Worm (Caenorhabditis elegans) whole organism, late embryonic: Measurements from ENCODE around the gene egl-44.

Source experiments
- F13H6.1 ChIP-seq: sonication (generic microtip); optimal IDR thresholded peaks from 2 replicates; lab custom pipeline; 2016; ENCODE audit warnings: missing genetic modification characterization, missing compliant biosample characterization
- ama-1 ChIP-seq: fragments of 150-350 bp; optimal IDR thresholded peaks from 2 replicates; lab custom pipeline; 2014
- dmd-4 ChIP-seq: sonication (generic microtip); optimal IDR thresholded peaks from 2 replicates; lab custom pipeline; 2016; ENCODE audit warnings: borderline replicate concordance, missing genetic modification characterization, missing compliant biosample characterization
- ets-4 ChIP-seq: sonication (generic microtip); optimal IDR thresholded peaks from 2 replicates; lab custom pipeline; 2016; ENCODE audit warnings: missing genetic modification characterization, missing compliant biosample characterization
- hlh-8 ChIP-seq: sonication (generic microtip); optimal IDR thresholded peaks from 2 replicates; lab custom pipeline; 2016; ENCODE audit warnings: missing genotype, missing genetic modification characterization, missing compliant biosample characterization
- lin-11 ChIP-seq: fragments of 200-800 bp; sonication (Bioruptor generic); optimal IDR thresholded peaks from 2 replicates; lab custom pipeline; 2018; ENCODE audit warnings: mild to moderate bottlenecking, missing genetic modification characterization, missing compliant biosample characterization
- odd-2 ChIP-seq: sonication (generic microtip); optimal IDR thresholded peaks from 2 replicates; lab custom pipeline; 2017; ENCODE audit warnings: antibody characterized with exemption, mild to moderate bottlenecking, missing genetic modification characterization, missing compliant biosample characterization
- pqm-1 ChIP-seq: sonication (generic microtip); optimal IDR thresholded peaks from 2 replicates; lab custom pipeline; 2016; ENCODE audit warnings: missing genetic modification characterization, missing compliant biosample characterization

DNA sequence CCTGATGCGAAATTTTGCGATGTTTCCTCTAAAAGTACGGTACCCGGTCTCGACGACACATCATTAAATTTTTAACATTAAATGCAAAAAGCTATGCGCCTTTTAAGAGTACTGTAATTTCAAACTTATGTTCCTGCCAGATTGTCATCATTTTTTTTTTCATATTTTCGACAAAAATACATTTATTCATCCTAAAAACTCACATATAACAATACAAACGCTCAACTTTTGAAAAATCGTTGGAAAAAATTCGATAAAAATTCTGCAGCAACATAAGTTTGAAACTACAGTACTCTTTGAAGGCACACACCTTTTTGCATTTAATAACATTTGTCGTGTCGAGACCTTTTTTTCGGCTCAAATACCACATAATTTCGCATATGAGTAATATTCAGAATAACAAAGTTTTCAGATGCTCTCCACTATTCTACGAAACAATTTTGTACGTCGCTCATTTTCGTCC is 11.6 kb upstream of the egl-44 start, which contains the start of gene frh-1:
- TF ChIP-seq ama-1 (lab: Kevin White, UChicago) (no peak), F13H6.1 (tag; lab: Kevin White, UChicago) (no peak), lin-11 (tag; lab: Kevin White, UChicago) (no peak), pqm-1 (tag; lab: Kevin White, UChicago) (no peak), dmd-4 (tag; lab: Kevin White, UChicago) (no peak), ets-4 (tag; lab: Kevin White, UChicago) (no peak), hlh-8 (tag; lab: Kevin White, UChicago) (no peak), odd-2 (no peak)
